Worm (Caenorhabditis elegans) whole organism, L4 larva: ENCODE results near the gene ptr-25.

ENCODE experiments used
- F26F4.8 ChIP-seq: fragments of 200-800 bp; sonication (Bioruptor generic); conservative IDR thresholded peaks from 2 replicates; pipeline ENCODE4 v1.3.6; 2022; ENCODE audit warnings: missing genetic modification characterization, missing compliant biosample characterization
- F44E2.7 ChIP-seq: fragments of 200-800 bp; sonication (Bioruptor generic); IDR thresholded peaks from 2 replicates; pipeline ENCODE4 v2.1.2; 2022; ENCODE audit warnings: missing genetic modification characterization, missing compliant biosample characterization
- F49E8.2 ChIP-seq: sonication (generic microtip); optimal IDR thresholded peaks from 2 replicates; lab custom pipeline; 2016; ENCODE audit warnings: missing compliant biosample characterization, mild to moderate bottlenecking, missing genetic modification characterization, borderline replicate concordance
- R02D3.7 ChIP-seq: fragments of 150-350 bp; sonication (generic microtip); optimal IDR thresholded peaks from 3 replicates; lab custom pipeline; 2014; ENCODE audit warnings: missing biosample characterization, missing genetic modification characterization
- T20F7.1 ChIP-seq: fragments of 200-800 bp; sonication (Bioruptor generic); optimal IDR thresholded peaks from 2 replicates; lab custom pipeline; 2018; ENCODE audit warnings: mild to moderate bottlenecking, missing genetic modification characterization, missing compliant biosample characterization
- Y5F2A.4 ChIP-seq: fragments of 200-800 bp; sonication (Bioruptor generic); optimal IDR thresholded peaks from 2 replicates; lab custom pipeline; 2018; ENCODE audit warnings: mild to moderate bottlenecking, missing genetic modification characterization, missing compliant biosample characterization
- Y75B8A.6 ChIP-seq: fragments of 200-800 bp; sonication (Bioruptor generic); IDR thresholded peaks from 2 replicates; pipeline ENCODE4 v1.3.6; 2022; ENCODE audit warnings: missing genetic modification reagents, missing genetic modification characterization, missing compliant biosample characterization
- ceh-28 ChIP-seq: fragments of 150-350 bp; optimal IDR thresholded peaks from 2 replicates; lab custom pipeline; 2014; ENCODE audit warnings: missing biosample characterization, missing genetic modification reagents, missing genetic modification characterization
- ceh-44 ChIP-seq: fragments of 200-800 bp; sonication (Bioruptor generic); IDR thresholded peaks from 2 replicates; pipeline ENCODE4 v1.3.6; 2022; ENCODE audit warnings: missing genetic modification reagents, missing genetic modification characterization, missing compliant biosample characterization
- cey-2 ChIP-seq: sonication (generic microtip); optimal IDR thresholded peaks from 3 replicates; lab custom pipeline; 2017; ENCODE audit warnings: missing genetic modification characterization, mild to moderate bottlenecking, missing compliant biosample characterization, antibody characterized with exemption, borderline replicate concordance; ENCODE audit not compliant: insufficient read depth
- daf-16 ChIP-seq, 3 experiments: sonication (generic microtip); optimal IDR thresholded peaks; 2 replicates each; lab custom pipeline; 2016 to 2017; ENCODE audit warnings: missing genetic modification characterization in 3 of 3, missing genetic modification reagents in 3 of 3, mild to moderate bottlenecking in 2 of 3, missing compliant biosample characterization in 2 of 3, missing biosample characterization in 1 of 3, moderate library complexity in 1 of 3
- daf-19 ChIP-seq: fragments of 200-800 bp; sonication (Bioruptor generic); conservative IDR thresholded peaks from 2 replicates; pipeline ENCODE4 v1.3.6; 2022; ENCODE audit warnings: missing genetic modification characterization, missing compliant biosample characterization
- duxl-1 ChIP-seq: sonication (generic microtip); optimal IDR thresholded peaks from 2 replicates; lab custom pipeline; 2016; ENCODE audit warnings: mild to moderate bottlenecking, missing genetic modification characterization, moderate library complexity, missing compliant biosample characterization; ENCODE audit not compliant: poor library complexity
- dve-1 ChIP-seq: sonication (generic microtip); optimal IDR thresholded peaks from 2 replicates; lab custom pipeline; 2017; ENCODE audit warnings: antibody characterized with exemption, mild to moderate bottlenecking, missing genetic modification characterization, missing compliant biosample characterization; ENCODE audit not compliant: insufficient read depth
- egl-27 ChIP-seq: sonication (generic microtip); optimal IDR thresholded peaks from 3 replicates; lab custom pipeline; 2017; ENCODE audit warnings: missing biosample characterization, missing genetic modification reagents, missing genetic modification characterization
- egl-43 ChIP-seq: fragments of 200-800 bp; sonication (Bioruptor generic); IDR thresholded peaks from 2 replicates; pipeline ENCODE4 v1.3.6; 2022; ENCODE audit warnings: missing genetic modification reagents, missing genetic modification characterization, missing compliant biosample characterization
- fos-1 ChIP-seq: fragments of 150-350 bp; optimal IDR thresholded peaks from 2 replicates; lab custom pipeline; 2014; ENCODE audit warnings: missing biosample characterization, missing genetic modification characterization
- hif-1 ChIP-seq, 2 experiments: sonication (generic microtip); optimal IDR thresholded peaks; 2 replicates each; lab custom pipeline; 2016 to 2017; ENCODE audit warnings: missing compliant biosample characterization in 2 of 2, missing genetic modification characterization in 2 of 2, missing genetic modification reagents in 2 of 2, missing genotype in 2 of 2, mild to moderate bottlenecking in 1 of 2
- hlh-11 ChIP-seq: fragments of 200-800 bp; sonication (Bioruptor generic); optimal IDR thresholded peaks from 2 replicates; lab custom pipeline; 2018; ENCODE audit warnings: mild to moderate bottlenecking, missing genetic modification characterization, missing compliant biosample characterization
- jun-1 ChIP-seq: fragments of 150-350 bp; optimal IDR thresholded peaks from 2 replicates; lab custom pipeline; 2014; ENCODE audit warnings: missing biosample characterization, missing genetic modification reagents, missing genetic modification characterization
- lin-38 ChIP-seq: fragments of 200-800 bp; sonication (Bioruptor generic); IDR thresholded peaks from 2 replicates; pipeline ENCODE4 v1.3.6; 2022; ENCODE audit warnings: missing genetic modification reagents, missing genetic modification characterization, missing compliant biosample characterization
- lir-3 ChIP-seq: sonication (generic microtip); optimal IDR thresholded peaks from 2 replicates; lab custom pipeline; 2016; ENCODE audit warnings: mild to moderate bottlenecking, missing genetic modification characterization, missing compliant biosample characterization
- lsy-2 ChIP-seq, 2 experiments: fragments of 150-350 bp in 1 of 2; sonication (generic microtip) in 1 of 2; optimal IDR thresholded peaks; 2 replicates each; lab custom pipeline; 2014 to 2017; ENCODE audit warnings: missing biosample characterization in 2 of 2, missing genetic modification characterization in 2 of 2
- madf-5 ChIP-seq, 2 experiments: fragments of 200-800 bp; sonication (Bioruptor generic); IDR thresholded peaks; 2 replicates each; pipeline ENCODE4 v1.3.6; 2022; ENCODE audit warnings: missing compliant biosample characterization in 2 of 2, missing genetic modification characterization in 2 of 2
- madf-9 ChIP-seq: fragments of 200-800 bp; sonication (Bioruptor generic); conservative IDR thresholded peaks from 2 replicates; pipeline ENCODE4 v1.3.6; 2022; ENCODE audit warnings: missing genetic modification reagents, missing genetic modification characterization, missing compliant biosample characterization
- mdl-1 ChIP-seq, 2 experiments: fragments of 150-350 bp in 1 of 2; sonication (generic microtip) in 1 of 2; optimal IDR thresholded peaks; 2 replicates each; lab custom pipeline; 2014 to 2017; ENCODE audit warnings: missing biosample characterization in 2 of 2, missing genetic modification characterization in 2 of 2
- mdt-29 ChIP-seq: fragments of 200-800 bp; sonication (Bioruptor generic); IDR thresholded peaks from 2 replicates; pipeline ENCODE4 v1.3.6; 2022; ENCODE audit warnings: missing genetic modification reagents, missing genetic modification characterization, missing compliant biosample characterization
- nhr-11 ChIP-seq: fragments of 150-350 bp; optimal IDR thresholded peaks from 2 replicates; lab custom pipeline; 2014; ENCODE audit warnings: missing biosample characterization, missing genetic modification characterization
- nhr-111 ChIP-seq: fragments of 200-800 bp; sonication (Bioruptor generic); optimal IDR thresholded peaks from 2 replicates; lab custom pipeline; 2018; ENCODE audit warnings: mild to moderate bottlenecking, missing genetic modification characterization, missing compliant biosample characterization
- nhr-237 ChIP-seq: sonication (generic microtip); optimal IDR thresholded peaks from 2 replicates; lab custom pipeline; 2017; ENCODE audit warnings: missing biosample characterization, missing genetic modification characterization
- nhr-25 ChIP-seq: sonication (generic microtip); optimal IDR thresholded peaks from 2 replicates; lab custom pipeline; 2017; ENCODE audit warnings: missing genetic modification characterization, mild to moderate bottlenecking, missing compliant biosample characterization, antibody characterized with exemption, moderate library complexity, borderline replicate concordance; ENCODE audit not compliant: insufficient read depth
- nhr-41 ChIP-seq: fragments of 200-800 bp; sonication (Bioruptor generic); IDR thresholded peaks from 2 replicates; pipeline ENCODE4 v1.3.6; 2022; ENCODE audit warnings: missing genetic modification reagents, missing genetic modification characterization, missing compliant biosample characterization
- nhr-42 ChIP-seq: fragments of 200-800 bp; sonication (Bioruptor generic); IDR thresholded peaks from 2 replicates; pipeline ENCODE4 v1.3.6; 2022; ENCODE audit warnings: missing genetic modification characterization, missing compliant biosample characterization
- nhr-48 ChIP-seq: sonication (generic microtip); optimal IDR thresholded peaks from 2 replicates; lab custom pipeline; 2016; ENCODE audit warnings: mild to moderate bottlenecking, missing genetic modification characterization, missing compliant biosample characterization
- nhr-76 ChIP-seq: fragments of 150-350 bp; optimal IDR thresholded peaks from 2 replicates; lab custom pipeline; 2014; ENCODE audit warnings: missing biosample characterization, missing genetic modification characterization
- nhr-77 ChIP-seq: fragments of 150-350 bp; optimal IDR thresholded peaks from 2 replicates; lab custom pipeline; 2014; ENCODE audit warnings: missing biosample characterization, missing genetic modification characterization
- rbr-2 ChIP-seq: sonication (generic microtip); optimal IDR thresholded peaks from 2 replicates; lab custom pipeline; 2016; ENCODE audit warnings: missing genotype, missing genetic modification characterization, missing compliant biosample characterization
- spr-3 ChIP-seq: fragments of 200-800 bp; sonication (Bioruptor generic); optimal IDR thresholded peaks from 2 replicates; lab custom pipeline; 2018; ENCODE audit warnings: mild to moderate bottlenecking, missing genetic modification characterization, missing compliant biosample characterization
- tra-1 ChIP-seq: fragments of 200-800 bp; sonication (Bioruptor generic); IDR thresholded peaks from 2 replicates; pipeline ENCODE4 v1.3.6; 2022; ENCODE audit warnings: missing genetic modification reagents, missing genetic modification characterization, missing compliant biosample characterization
- unc-130 ChIP-seq: sonication (generic microtip); optimal IDR thresholded peaks from 2 replicates; lab custom pipeline; 2016; ENCODE audit warnings: missing genetic modification reagents, missing genetic modification characterization, missing compliant biosample characterization
- unc-39 ChIP-seq: sonication (generic microtip); optimal IDR thresholded peaks from 2 replicates; lab custom pipeline; 2017; ENCODE audit warnings: missing biosample characterization, missing genetic modification characterization
- zag-1 ChIP-seq: fragments of 150-350 bp; optimal IDR thresholded peaks from 2 replicates; lab custom pipeline; 2014; ENCODE audit warnings: missing biosample characterization, missing genetic modification characterization
- zfp-2 ChIP-seq: sonication (generic microtip); optimal IDR thresholded peaks from 2 replicates; lab custom pipeline; 2016; ENCODE audit warnings: mild to moderate bottlenecking, missing genetic modification characterization, missing compliant biosample characterization
- zfp-3 ChIP-seq: fragments of 200-800 bp; sonication (Bioruptor generic); conservative IDR thresholded peaks from 2 replicates; pipeline ENCODE4 v1.3.6; 2022; ENCODE audit warnings: missing genetic modification reagents, missing genetic modification characterization, missing compliant biosample characterization
- ztf-11 ChIP-seq: fragments of 150-350 bp; optimal IDR thresholded peaks from 2 replicates; lab custom pipeline; 2014; ENCODE audit warnings: missing biosample characterization, missing genetic modification characterization
- ztf-7 ChIP-seq: fragments of 150-350 bp; optimal IDR thresholded peaks from 2 replicates; lab custom pipeline; 2014; ENCODE audit warnings: missing biosample characterization, missing genetic modification characterization

ptr-25 gene

DNA sequence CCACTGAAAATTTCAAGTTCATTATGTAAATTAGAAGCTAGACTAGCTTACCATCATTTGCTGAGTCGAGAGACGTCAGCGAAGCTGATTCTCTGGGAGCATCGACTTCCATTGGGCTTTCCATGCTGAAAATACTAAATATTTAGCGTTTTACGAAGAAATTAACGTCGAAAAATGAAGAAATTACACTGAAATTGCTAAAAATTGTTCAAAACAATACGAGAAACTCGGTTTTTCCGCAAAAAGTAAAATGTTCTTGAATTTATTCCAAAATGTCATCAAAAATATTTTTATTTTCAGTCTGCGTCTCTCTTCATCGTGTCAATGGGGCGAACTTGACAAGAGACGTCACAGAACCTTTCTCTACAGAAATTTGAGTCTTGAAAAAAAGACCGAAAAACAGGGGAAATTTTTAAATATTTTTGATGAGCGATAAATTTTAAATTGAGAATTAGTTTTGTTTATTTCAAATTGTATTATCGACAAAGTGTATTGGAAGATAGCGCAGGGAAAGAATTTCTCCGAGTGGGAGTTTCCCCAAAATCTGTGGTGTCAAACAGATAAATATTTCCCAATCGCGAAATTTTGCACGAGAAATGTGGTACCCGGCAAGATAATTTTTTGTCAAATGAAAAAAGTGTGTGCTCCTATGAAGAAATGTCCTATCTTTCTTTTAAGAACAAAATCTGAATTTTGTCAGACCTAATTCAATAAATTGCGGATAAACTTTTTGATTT, 27.3 kb upstream of the ptr-25 start, which contains the start of gene ecps-1 (continued):
- TF ChIP-seq mdl-1 (tag; optimal IDR thresholded peaks at IDR 0.05; lab: Kevin White, UChicago) (peak; percentile 61 to 75), lsy-2 (tag; optimal IDR thresholded peaks at IDR 0.05; lab: Kevin White, UChicago) (peak; percentile 55 to 94), nhr-76 (tag; lab: Kevin White, UChicago) (no peak), T20F7.1 (no peak), Y75B8A.6 (GFP tag; lab: Robert Waterston, UW) (no peak), ztf-11 (tag; lab: Kevin White, UChicago) (no peak)

DNA sequence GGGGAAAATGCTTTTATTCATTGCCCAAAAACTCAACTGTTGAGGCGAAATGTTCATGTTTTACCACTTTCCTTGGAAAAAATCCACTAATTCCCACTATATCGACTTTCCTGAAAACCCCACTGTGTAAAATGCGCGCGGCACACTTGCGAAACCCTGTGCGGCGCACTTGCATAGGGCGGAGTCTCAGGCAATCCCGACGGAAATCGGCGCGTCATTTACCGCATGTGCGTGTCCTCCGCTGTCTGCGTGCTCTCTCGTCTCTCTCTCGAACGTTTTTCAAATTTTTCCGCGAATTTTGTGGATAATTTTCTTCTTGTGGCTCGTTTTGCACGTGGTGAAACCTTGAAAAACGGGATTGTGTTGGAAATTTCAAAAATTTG, 26.8 kb upstream of the ptr-25 start, which contains the start of gene atx-2:
atx-2 (plus strand) TSS at position 226 of the 383 bp plus-strand sequence.
- TF ChIP-seq zfp-2 (tag; lab: Kevin White, UChicago) (no peak), nhr-237 (tag; lab: Kevin White, UChicago) (no peak), nhr-41 (GFP tag; lab: Robert Waterston, UW) (peak; percentile 92), daf-19 (GFP tag; lab: Robert Waterston, UW) (no peak), mdt-29 (GFP tag; lab: Robert Waterston, UW) (peak; percentile 86), spr-3 (GFP tag; lab: Kevin White, UChicago) (peak; percentile 81), nhr-25 (no peak), ceh-28 (tag; lab: Kevin White, UChicago) (peak; percentile 45), F49E8.2 (peak; percentile 68), egl-43 (GFP tag; lab: Robert Waterston, UW) (peak; percentile 98), dve-1 (tag; lab: Kevin White, UChicago) (peak; percentile 82), daf-16 (GFP tag; optimal IDR thresholded peaks at IDR 0.05; lab: Kevin White, UChicago) (peak; percentile 13 to 78), daf-16 (tag; optimal IDR thresholded peaks at IDR 0.05; lab: Kevin White, UChicago) (peak; percentile 35), zag-1 (tag; lab: Kevin White, UChicago) (no peak), lir-3 (peak; percentile 11), ztf-7 (tag; lab: Kevin White, UChicago) (no peak), nhr-77 (tag; lab: Kevin White, UChicago) (no peak), Y5F2A.4 (GFP tag; lab: Kevin White, UChicago) (peak; percentile 75), madf-9 (GFP tag; lab: Robert Waterston, UW) (peak; percentile 99), nhr-42 (peak; percentile 88), fos-1 (no peak), nhr-111 (GFP tag; lab: Kevin White, UChicago) (peak; percentile 62), mdl-1 (tag; optimal IDR thresholded peaks at IDR 0.05; lab: Kevin White, UChicago) (peak; percentile 77 to 96), cey-2 (tag; lab: Kevin White, UChicago) (no peak), hif-1 (tag; optimal IDR thresholded peaks at IDR 0.05; lab: Kevin White, UChicago) (peak in 1 of 2 experiments; percentile 79), F26F4.8 (GFP tag; lab: Robert Waterston, UW) (no peak), unc-39 (tag; lab: Kevin White, UChicago) (no peak), lin-38 (GFP tag; lab: Robert Waterston, UW) (peak; percentile 98), nhr-48 (peak; percentile 71), tra-1 (GFP tag; lab: Robert Waterston, UW) (peak; percentile 93), unc-130 (GFP tag; lab: Kevin White, UChicago) (peak; percentile 92), zfp-3 (peak; percentile 80), egl-27 (no peak), rbr-2 (peak; percentile 86), F44E2.7 (GFP tag; lab: Robert Waterston, UW) (peak; percentile 85), madf-5 (GFP tag; IDR thresholded peaks at IDR 0.05; lab: Robert Waterston, UW) (peak; percentile 44 to 93; a peak in 2 of 4 replicates), nhr-11 (tag; lab: Kevin White, UChicago) (peak; percentile 56), ceh-44 (peak; percentile 98), R02D3.7 (tag; lab: Kevin White, UChicago) (peak; percentile 31), hlh-11 (peak; percentile 85), duxl-1 (peak; percentile 91), jun-1 (peak; percentile 9)
